Fruit fly (Drosophila melanogaster): ENCODE results near the gene SAK.
A peak's percentile ranks its signal among the peaks of the same experiment; 100 is the strongest.

The SAK gene

DNA sequence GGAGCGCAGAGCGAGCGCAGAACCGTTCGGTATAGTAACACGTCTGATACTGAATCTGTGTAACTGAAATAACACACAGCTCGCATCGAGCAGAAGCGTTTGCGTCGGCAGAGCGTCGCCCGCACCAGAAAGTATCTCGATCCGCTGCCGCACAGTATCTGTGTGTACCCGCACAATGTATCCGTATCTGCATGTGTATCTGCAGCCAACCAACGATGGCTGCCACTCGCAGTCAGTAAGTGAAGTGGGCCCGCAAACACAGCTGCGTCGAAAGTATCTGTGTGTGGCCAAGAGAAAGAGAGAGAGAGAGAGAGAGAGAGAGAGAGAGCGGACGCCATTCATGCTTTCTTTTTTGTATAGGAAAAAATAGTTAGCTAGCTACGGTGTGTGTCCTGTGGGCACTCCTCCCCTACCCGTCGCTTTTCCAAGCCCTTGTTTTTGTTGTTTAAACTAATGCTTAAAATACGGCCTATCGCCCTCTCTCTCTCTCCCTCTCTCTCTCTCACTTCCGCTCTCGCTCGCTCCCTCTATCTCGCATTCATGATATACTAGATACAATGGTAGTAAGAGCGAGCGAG is 39.2 kb downstream of the SAK start, which contains the start of gene croc (continued):
- peak; percentile 59; the same call in 1 of the 3 replicates for TF ChIP-seq ci (GFP tag; IDR thresholded peaks at IDR 0.05)
- no peak for TF ChIP-seq bab2 (GFP tag; optimal IDR thresholded peaks at IDR 0.05)
- TF ChIP-seq CG11398 (GFP tag; optimal IDR thresholded peaks at IDR 0.05): peak; percentile 42
- no peak for TF ChIP-seq Sin3A (optimal IDR thresholded peaks at IDR 0.05)
- no peak for TF ChIP-seq zfh1 (GFP tag; IDR thresholded peaks at IDR 0.05)
- TF ChIP-seq vvl (GFP tag; IDR thresholded peaks at IDR 0.05): 0 out of 2 replicates have a peak, but pooled peaks have one; percentile 49
- TF ChIP-seq Trl (optimal IDR thresholded peaks at IDR 0.05): peak; percentile 87 to 97
- peak; percentile 31 for TF ChIP-seq Trl (GFP tag; optimal IDR thresholded peaks at IDR 0.05)
- peak; percentile 82 for TF ChIP-seq ewg (GFP tag; optimal IDR thresholded peaks at IDR 0.05)
- TF ChIP-seq CG17328 (GFP tag; IDR thresholded peaks at IDR 0.05): peak; percentile 98
- no peak for TF ChIP-seq otp (GFP tag; IDR thresholded peaks at IDR 0.05)
- no peak for TF ChIP-seq CG30431 (GFP tag; optimal IDR thresholded peaks at IDR 0.05)
- TF ChIP-seq Deaf1 (tag; optimal IDR thresholded peaks at IDR 0.05): peak; percentile 11
- TF ChIP-seq CoRest (tag; optimal IDR thresholded peaks at IDR 0.05): peak; percentile 61
- TF ChIP-seq ham (GFP tag; IDR thresholded peaks at IDR 0.05): no peak
- TF ChIP-seq phol (tag; optimal IDR thresholded peaks at IDR 0.05): peak; percentile 66
- no peak for TF ChIP-seq gt (GFP tag; IDR thresholded peaks at IDR 0.05)
- no peak for TF ChIP-seq CG12391 (tag; optimal IDR thresholded peaks at IDR 0.05)
- TF ChIP-seq CG16863 (GFP tag; optimal IDR thresholded peaks at IDR 0.05): no peak
- TF ChIP-seq nmo (GFP tag; optimal IDR thresholded peaks at IDR 0.05): peak; percentile 40
- TF ChIP-seq trh (GFP tag; optimal IDR thresholded peaks at IDR 0.05): no peak
- no peak for TF ChIP-seq bsh (GFP tag; optimal IDR thresholded peaks at IDR 0.05)
- peak; percentile 13 for TF ChIP-seq kni (GFP tag; optimal IDR thresholded peaks at IDR 0.05)
- no peak for TF ChIP-seq maf-S (GFP tag; optimal IDR thresholded peaks at IDR 0.05)
- TF ChIP-seq chinmo (GFP tag; IDR thresholded peaks at IDR 0.05; ENCODE audit: partially characterized antibody): 0 out of 4 replicates have a peak, but pooled peaks have one; percentile 50
- TF ChIP-seq gro (GFP tag; optimal IDR thresholded peaks at IDR 0.05): no peak
- TF ChIP-seq fd3F (GFP tag; optimal IDR thresholded peaks at IDR 0.05): no peak
- TF ChIP-seq oc (tag; optimal IDR thresholded peaks at IDR 0.05): peak; percentile 17
- no peak for TF ChIP-seq cato (GFP tag; optimal IDR thresholded peaks at IDR 0.05; ENCODE audit: borderline replicate concordance)
- TF ChIP-seq hkb (optimal IDR thresholded peaks at IDR 0.05): no peak
- TF ChIP-seq hkb (GFP tag; IDR thresholded peaks at IDR 0.05): 0 out of 2 replicates have a peak, but pooled peaks have one; percentile 10
- no peak for TF ChIP-seq Lhr (GFP tag; optimal IDR thresholded peaks at IDR 0.05)
- peak; percentile 63 for TF ChIP-seq da (GFP tag; optimal IDR thresholded peaks at IDR 0.05)
- no peak for TF ChIP-seq CG3065 (GFP tag; optimal IDR thresholded peaks at IDR 0.05)
- TF ChIP-seq CG10147 (GFP tag; optimal IDR thresholded peaks at IDR 0.05): no peak
- no peak for TF ChIP-seq H15 (GFP tag; IDR thresholded peaks at IDR 0.05)
- TF ChIP-seq sug (tag; optimal IDR thresholded peaks at IDR 0.05): no peak
- no peak for TF ChIP-seq CG15696 (tag; optimal IDR thresholded peaks at IDR 0.05)
- TF ChIP-seq D (optimal IDR thresholded peaks at IDR 0.05): peak; percentile 70
- peak; percentile 7 for TF ChIP-seq D (GFP tag; optimal IDR thresholded peaks at IDR 0.05)
- TF ChIP-seq grn (GFP tag; optimal IDR thresholded peaks at IDR 0.05): peak; percentile 80
- TF ChIP-seq amos (GFP tag; IDR thresholded peaks at IDR 0.05; ENCODE audit: partially characterized antibody): 0 out of 2 replicates have a peak, but pooled peaks have one; percentile 7
- TF ChIP-seq yki (optimal IDR thresholded peaks at IDR 0.05): peak; percentile 99
- TF ChIP-seq Ets97D (GFP tag; optimal IDR thresholded peaks at IDR 0.05): peak; percentile 40
- peak; percentile 91 for TF ChIP-seq Adf1 (GFP tag; IDR thresholded peaks at IDR 0.05)
- no peak for TF ChIP-seq hb (GFP tag; IDR thresholded peaks at IDR 0.05; ENCODE audit: partially characterized antibody)
- no peak for TF ChIP-seq CG13296 (GFP tag; optimal IDR thresholded peaks at IDR 0.05)
- peak; percentile 68; the same call in 1 of the 2 replicates for TF ChIP-seq seq (GFP tag; IDR thresholded peaks at IDR 0.05)
- TF ChIP-seq Mes4 (GFP tag; optimal IDR thresholded peaks at IDR 0.05): no peak
- no peak for TF ChIP-seq gsb (GFP tag; IDR thresholded peaks at IDR 0.05)
- TF ChIP-seq Hmr (GFP tag; optimal IDR thresholded peaks at IDR 0.05): peak; percentile 1
- TF ChIP-seq CG18262 (tag; optimal IDR thresholded peaks at IDR 0.05): no peak

All from whole organism, embryonic.